Worm (Caenorhabditis elegans): ENCODE measurements around the gene ZK218.5.

ce11 chrV:17079795-17080194 lies 21.1 kb upstream of the ZK218.5 start, which contains the start of gene srw-20:
- TF ChIP-seq him-1 (tag; optimal IDR thresholded peaks at IDR 0.05) (no peak), W03F9.2 (tag; optimal IDR thresholded peaks at IDR 0.05) (no peak), dao-5 (tag; optimal IDR thresholded peaks at IDR 0.05) (no peak)
